Fruit fly (Drosophila melanogaster) whole organism, embryonic: ENCODE data around the gene Fgop2.

ENCODE experiments used
- Adf1 ChIP-seq: fragments of 200-800 bp; sonication (Bioruptor generic); IDR thresholded peaks from 2 replicates; pipeline ENCODE4 v1.3.6; 2022; ENCODE audit warnings: missing biosample characterization, missing genetic modification characterization
- B-H2 ChIP-seq: fragments of 200-800 bp; sonication (Bioruptor generic); optimal IDR thresholded peaks from 2 replicates; lab custom pipeline; 2018; ENCODE audit warnings: missing biosample characterization, mild to moderate bottlenecking, missing genetic modification characterization
- C15 ChIP-seq: fragments of 200-800 bp; sonication (Bioruptor generic); IDR thresholded peaks from 3 replicates; pipeline ENCODE4 v1.3.6; 2022; ENCODE audit warnings: missing biosample characterization, missing genetic modification characterization
- CG10431 ChIP-seq: fragments of 200-800 bp; sonication (Bioruptor generic); optimal IDR thresholded peaks from 3 replicates; lab custom pipeline; 2018; ENCODE audit warnings: missing biosample characterization, mild to moderate bottlenecking, missing genetic modification characterization
- CG11085 ChIP-seq: fragments of 200-800 bp; sonication (Bioruptor generic); IDR thresholded peaks from 2 replicates; pipeline ENCODE4 v1.3.6; 2022; ENCODE audit warnings: missing biosample characterization, missing genetic modification characterization
- CG11695 ChIP-seq: fragments of 200-800 bp; sonication (Bioruptor generic); IDR thresholded peaks from 3 replicates; pipeline ENCODE4 v1.3.6; 2022; ENCODE audit warnings: missing biosample characterization, missing genetic modification characterization
- CG16863 ChIP-seq: fragments of 200-800 bp; sonication (Bioruptor generic); optimal IDR thresholded peaks from 3 replicates; lab custom pipeline; 2016; ENCODE audit warnings: missing biosample characterization, missing genetic modification characterization
- CG17361 ChIP-seq: fragments of 200-800 bp; sonication (Bioruptor generic); IDR thresholded peaks from 3 replicates; pipeline ENCODE4 v1.3.6; 2022; ENCODE audit warnings: missing biosample characterization, missing genetic modification characterization
- CG2712 ChIP-seq: fragments of 200-800 bp; optimal IDR thresholded peaks from 3 replicates; lab custom pipeline; 2019; ENCODE audit warnings: missing biosample characterization, mild to moderate bottlenecking, missing genetic modification characterization, moderate library complexity
- CG2889 ChIP-seq: fragments of 200-800 bp; sonication (Bioruptor generic); IDR thresholded peaks from 3 replicates; pipeline ENCODE4 v1.3.6; 2022; ENCODE audit warnings: missing biosample characterization, missing genetic modification characterization
- CG31441 ChIP-seq: fragments of 200-800 bp; sonication (Bioruptor generic); IDR thresholded peaks from 2 replicates; pipeline ENCODE4 v1.3.6; 2022; ENCODE audit warnings: missing biosample characterization, missing genetic modification characterization
- CG32772 ChIP-seq: fragments of 200-800 bp; sonication (Bioruptor generic); IDR thresholded peaks from 2 replicates; pipeline ENCODE4 v1.3.6; 2022; ENCODE audit warnings: missing biosample characterization, missing genetic modification characterization
- CG33213 ChIP-seq: fragments of 200-800 bp; sonication (Bioruptor generic); optimal IDR thresholded peaks from 3 replicates; lab custom pipeline; 2016; ENCODE audit warnings: missing biosample characterization, missing genetic modification characterization
- CG34224 ChIP-seq: fragments of 200-800 bp; sonication (Bioruptor generic); IDR thresholded peaks from 3 replicates; pipeline ENCODE4 v1.3.6; 2022; ENCODE audit warnings: missing biosample characterization, missing genetic modification characterization; ENCODE audit not compliant: partially characterized antibody
- CG3838 ChIP-seq: fragments of 200-800 bp; sonication (Bioruptor generic); optimal IDR thresholded peaks from 3 replicates; lab custom pipeline; 2016; ENCODE audit warnings: missing biosample characterization, missing genetic modification characterization
- CG3847 ChIP-seq: fragments of 200-800 bp; sonication (Bioruptor generic); IDR thresholded peaks from 2 replicates; pipeline ENCODE4 v1.3.6; 2022; ENCODE audit warnings: missing biosample characterization, missing genetic modification characterization
- CG7556 ChIP-seq: fragments of 200-800 bp; sonication (Bioruptor generic); optimal IDR thresholded peaks from 2 replicates; lab custom pipeline; 2017; ENCODE audit warnings: missing biosample characterization, mild to moderate bottlenecking, missing genetic modification characterization
- CG8359 ChIP-seq: fragments of 200-800 bp; sonication (Bioruptor generic); optimal IDR thresholded peaks from 2 replicates; lab custom pipeline; 2017; ENCODE audit warnings: missing biosample characterization, mild to moderate bottlenecking, missing genetic modification characterization, borderline replicate concordance
- CG8924 ChIP-seq: fragments of 200-800 bp; optimal IDR thresholded peaks from 3 replicates; lab custom pipeline; 2019; ENCODE audit warnings: missing biosample characterization, mild to moderate bottlenecking, missing genetic modification characterization, moderate library complexity
- Chrac-16 ChIP-seq: fragments of 200-800 bp; sonication (Bioruptor generic); optimal IDR thresholded peaks from 3 replicates; lab custom pipeline; 2016; ENCODE audit warnings: missing biosample characterization, missing genetic modification characterization
- D ChIP-seq, 2 experiments: fragments of 200-800 bp in 1 of 2; fragments of >200 bp in 1 of 2; sonication (Bioruptor generic) in 1 of 2; optimal IDR thresholded peaks; 2 replicates in 1 of 2; 3 replicates in 1 of 2; lab custom pipeline; 2017; ENCODE audit warnings: mild to moderate bottlenecking in 1 of 2, missing biosample characterization in 1 of 2, missing genetic modification characterization in 1 of 2, missing genetic modification reagents in 1 of 2
- Dad ChIP-seq: fragments of 200-800 bp; sonication (Bioruptor generic); optimal IDR thresholded peaks from 3 replicates; lab custom pipeline; 2016; ENCODE audit warnings: missing biosample characterization, missing genetic modification characterization
- Doc3 ChIP-seq: fragments of 200-800 bp; sonication (Bioruptor generic); IDR thresholded peaks from 3 replicates; pipeline ENCODE4 v1.3.6; 2022; ENCODE audit warnings: missing biosample characterization, missing genetic modification characterization; ENCODE audit not compliant: partially characterized antibody
- Ets97D ChIP-seq: fragments of 200-800 bp; sonication (Bioruptor generic); optimal IDR thresholded peaks from 3 replicates; lab custom pipeline; 2016; ENCODE audit warnings: missing biosample characterization, missing genetic modification characterization
- Fer3 ChIP-seq: fragments of 200-800 bp; sonication (Bioruptor generic); optimal IDR thresholded peaks from 2 replicates; lab custom pipeline; 2018; ENCODE audit warnings: missing biosample characterization, mild to moderate bottlenecking, missing genetic modification characterization, moderate library complexity
- Hmr ChIP-seq: fragments of 200-800 bp; sonication (Bioruptor generic); optimal IDR thresholded peaks from 3 replicates; lab custom pipeline; 2017; ENCODE audit warnings: mild to moderate bottlenecking, missing biosample characterization, missing genetic modification reagents, missing genetic modification characterization
- Hmx ChIP-seq: fragments of 200-800 bp; sonication (Bioruptor generic); optimal IDR thresholded peaks from 2 replicates; lab custom pipeline; 2016; ENCODE audit warnings: missing biosample characterization, missing genetic modification characterization
- Mrtf ChIP-seq: fragments of 200-800 bp; sonication (Bioruptor generic); IDR thresholded peaks from 3 replicates; pipeline ENCODE4 v1.3.6; 2022; ENCODE audit warnings: missing biosample characterization, missing genetic modification characterization
- NC2α ChIP-seq: fragments of 200-800 bp; sonication (Bioruptor generic); optimal IDR thresholded peaks from 2 replicates; lab custom pipeline; 2016; ENCODE audit warnings: missing biosample characterization, missing genetic modification characterization
- NFAT ChIP-seq: fragments of 200-800 bp; sonication (Bioruptor generic); IDR thresholded peaks from 2 replicates; pipeline ENCODE4 v1.3.6; 2022; ENCODE audit warnings: missing biosample characterization, missing genetic modification characterization
- PHDP ChIP-seq: fragments of 200-800 bp; sonication (Bioruptor generic); optimal IDR thresholded peaks from 3 replicates; lab custom pipeline; 2018; ENCODE audit warnings: missing biosample characterization, mild to moderate bottlenecking, missing genetic modification characterization, moderate library complexity
- Poxn ChIP-seq: fragments of 200-800 bp; sonication (Bioruptor generic); IDR thresholded peaks from 2 replicates; pipeline ENCODE4 v1.3.6; 2022; ENCODE audit warnings: missing biosample characterization, missing genetic modification characterization
- Sin3A ChIP-seq: fragments of >200 bp; optimal IDR thresholded peaks from 2 replicates; lab custom pipeline; 2018
- Six4 ChIP-seq: fragments of 200-800 bp; sonication (Bioruptor generic); optimal IDR thresholded peaks from 2 replicates; lab custom pipeline; 2016; ENCODE audit warnings: missing biosample characterization, missing genetic modification characterization
- Sox102F ChIP-seq: fragments of 200-800 bp; sonication (Bioruptor generic); optimal IDR thresholded peaks from 2 replicates; lab custom pipeline; 2018; ENCODE audit warnings: missing biosample characterization, mild to moderate bottlenecking, missing genetic modification characterization, moderate library complexity
- Stat92E ChIP-seq, 3 experiments: fragments of >200 bp in 2 of 3; fragments of 200-800 bp in 1 of 3; sonication (Bioruptor generic) in 1 of 3; optimal IDR thresholded peaks; 2 replicates each; lab custom pipeline; 2017 to 2019; ENCODE audit warnings: missing biosample characterization in 3 of 3, missing genetic modification characterization in 3 of 3, mild to moderate bottlenecking in 1 of 3, moderate library complexity in 1 of 3
- Taf1 ChIP-seq: fragments of 200-800 bp; sonication (Bioruptor generic); IDR thresholded peaks from 2 replicates; pipeline ENCODE4 v1.3.6; 2022; ENCODE audit warnings: missing biosample characterization, missing genetic modification characterization
- ac ChIP-seq: fragments of 200-800 bp; sonication (Bioruptor generic); optimal IDR thresholded peaks from 3 replicates; lab custom pipeline; 2017; ENCODE audit warnings: missing biosample characterization, mild to moderate bottlenecking, missing genetic modification characterization
- az2 ChIP-seq: fragments of 200-800 bp; sonication (Bioruptor generic); optimal IDR thresholded peaks from 3 replicates; lab custom pipeline; 2016; ENCODE audit warnings: missing biosample characterization, missing genetic modification characterization
- bigmax ChIP-seq: fragments of 200-800 bp; sonication (Bioruptor generic); optimal IDR thresholded peaks from 2 replicates; lab custom pipeline; 2018; ENCODE audit warnings: missing biosample characterization, mild to moderate bottlenecking, missing genetic modification characterization
- cad ChIP-seq: fragments of >200 bp; optimal IDR thresholded peaks from 2 replicates; lab custom pipeline; 2017; ENCODE audit warnings: missing biosample characterization, missing genetic modification characterization
- crol ChIP-seq: fragments of 200-800 bp; sonication (Bioruptor generic); IDR thresholded peaks from 2 replicates; pipeline ENCODE4 v1.3.6; 2022; ENCODE audit warnings: missing biosample characterization, missing genetic modification characterization
- danr ChIP-seq: fragments of 200-800 bp; sonication (Bioruptor generic); IDR thresholded peaks from 2 replicates; pipeline ENCODE4 v1.3.6; 2022; ENCODE audit warnings: missing biosample characterization, missing genetic modification characterization
- dysf ChIP-seq: fragments of 200-800 bp; sonication (Bioruptor generic); IDR thresholded peaks from 3 replicates; pipeline ENCODE4 v1.3.6; 2022; ENCODE audit warnings: missing biosample characterization, missing genetic modification characterization
- gsb-n ChIP-seq: fragments of 200-800 bp; sonication (Bioruptor generic); optimal IDR thresholded peaks from 3 replicates; lab custom pipeline; 2018; ENCODE audit warnings: missing biosample characterization, mild to moderate bottlenecking, missing genetic modification characterization
- nau ChIP-seq: fragments of 200-800 bp; sonication (Bioruptor generic); optimal IDR thresholded peaks from 3 replicates; lab custom pipeline; 2017; ENCODE audit warnings: missing biosample characterization, mild to moderate bottlenecking, missing genetic modification characterization, missing genetic modification reagents
- pho ChIP-seq: fragments of 200-800 bp; sonication (Bioruptor generic); optimal IDR thresholded peaks from 2 replicates; lab custom pipeline; 2016; ENCODE audit warnings: missing biosample characterization, missing genetic modification characterization
- pros ChIP-seq: fragments of 200-800 bp; sonication (Bioruptor generic); optimal IDR thresholded peaks from 3 replicates; lab custom pipeline; 2019; ENCODE audit warnings: missing biosample characterization, mild to moderate bottlenecking, missing genetic modification characterization, moderate library complexity
- run ChIP-seq: fragments of 200-800 bp; sonication (Bioruptor generic); optimal IDR thresholded peaks from 3 replicates; lab custom pipeline; 2018; ENCODE audit warnings: missing biosample characterization, mild to moderate bottlenecking, missing genetic modification characterization
- slou ChIP-seq: fragments of 200-800 bp; sonication (Bioruptor generic); optimal IDR thresholded peaks from 3 replicates; lab custom pipeline; 2016; ENCODE audit warnings: missing biosample characterization, missing genetic modification characterization
- twi ChIP-seq: fragments of 200-800 bp; optimal IDR thresholded peaks from 2 replicates; lab custom pipeline; 2019; ENCODE audit warnings: missing biosample characterization, mild to moderate bottlenecking, missing genetic modification characterization, moderate library complexity
- vnd ChIP-seq: fragments of 200-800 bp; sonication (Bioruptor generic); IDR thresholded peaks from 3 replicates; pipeline ENCODE4 v1.3.6; 2022; ENCODE audit warnings: missing biosample characterization, missing genetic modification characterization; ENCODE audit not compliant: partially characterized antibody

The Fgop2 gene

DNA sequence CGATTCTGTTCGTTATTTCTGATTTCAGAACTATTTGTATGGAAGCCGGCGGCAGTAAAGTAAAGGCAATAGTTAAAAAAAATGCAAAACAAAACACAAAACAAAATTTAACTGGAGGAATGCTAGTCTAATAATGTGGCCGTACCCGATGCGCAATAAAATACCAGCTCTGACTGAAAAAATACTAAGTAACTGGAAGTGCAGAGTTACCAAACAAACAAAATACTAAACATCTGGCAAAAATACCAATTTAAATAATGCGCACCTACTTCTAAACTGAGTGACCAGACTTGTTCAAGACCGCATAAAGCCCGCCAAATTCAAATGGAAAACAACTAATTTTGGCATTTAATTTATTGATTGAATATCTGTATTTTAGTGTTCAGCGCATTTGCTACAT lies 31.1 kb downstream of the Fgop2 start, which contains the start of gene Wee1 (continued):
- TF ChIP-seq run (no peak), pho (no peak), Poxn (GFP tag; lab: Robert Waterston, UW) (no peak), Hmx (GFP tag; lab: Kevin White, UChicago) (no peak), Hmr (GFP tag; lab: Kevin White, UChicago) (no peak), Sox102F (GFP tag; lab: Kevin White, UChicago) (no peak), CG11085 (GFP tag; lab: Robert Waterston, UW) (no peak), dysf (GFP tag; lab: Robert Waterston, UW) (no peak), CG34224 (no peak), Stat92E (GFP tag; optimal IDR thresholded peaks at IDR 0.05; lab: Kevin White, UChicago) (no peak), CG7556 (GFP tag; lab: Kevin White, UChicago) (no peak), Ets97D (GFP tag; lab: Kevin White, UChicago) (peak; percentile 55), CG8924 (tag; lab: Kevin White, UChicago) (no peak), nau (GFP tag; lab: Kevin White, UChicago) (no peak), bigmax (GFP tag; lab: Kevin White, UChicago) (peak; percentile 59), danr (GFP tag; lab: Robert Waterston, UW) (no peak), vnd (GFP tag; lab: Robert Waterston, UW) (no peak), gsb-n (tag; lab: Kevin White, UChicago) (no peak), Chrac-16 (GFP tag; lab: Kevin White, UChicago) (no peak), CG33213 (GFP tag; lab: Kevin White, UChicago) (peak; percentile 40), D (optimal IDR thresholded peaks at IDR 0.05; lab: Kevin White, UChicago) (no peak), D (GFP tag; optimal IDR thresholded peaks at IDR 0.05; lab: Kevin White, UChicago) (no peak), CG17361 (no peak), Doc3 (GFP tag; lab: Robert Waterston, UW) (no peak), slou (GFP tag; lab: Kevin White, UChicago) (no peak), CG8359 (GFP tag; lab: Kevin White, UChicago) (no peak), ac (GFP tag; lab: Kevin White, UChicago) (no peak), NC2α (GFP tag; lab: Kevin White, UChicago) (no peak), Fer3 (tag; lab: Kevin White, UChicago) (no peak), crol (GFP tag; lab: Robert Waterston, UW) (no peak), Taf1 (GFP tag; lab: Robert Waterston, UW) (no peak), Sin3A (lab: Kevin White, UChicago) (peak; percentile 23), Adf1 (GFP tag; lab: Robert Waterston, UW) (no peak), CG31441 (GFP tag; lab: Robert Waterston, UW) (no peak), twi (tag; lab: Kevin White, UChicago) (no peak), CG2712 (tag; lab: Kevin White, UChicago) (peak; percentile 21), PHDP (no peak), CG3847 (GFP tag; lab: Robert Waterston, UW) (peak; percentile 71), cad (no peak), B-H2 (GFP tag; lab: Kevin White, UChicago) (no peak), NFAT (GFP tag; lab: Robert Waterston, UW) (no peak), CG11695 (no peak), CG10431 (GFP tag; lab: Kevin White, UChicago) (no peak), CG32772 (GFP tag; lab: Robert Waterston, UW) (no peak), CG2889 (GFP tag; lab: Robert Waterston, UW) (no peak), C15 (GFP tag; lab: Robert Waterston, UW) (no peak), Six4 (GFP tag; lab: Kevin White, UChicago) (no peak), pros (GFP tag; lab: Kevin White, UChicago) (no peak), Dad (GFP tag; lab: Kevin White, UChicago) (no peak), CG3838 (GFP tag; lab: Kevin White, UChicago) (no peak), CG16863 (GFP tag; lab: Kevin White, UChicago) (no peak), az2 (GFP tag; lab: Kevin White, UChicago) (no peak), Mrtf (GFP tag; lab: Robert Waterston, UW) (no peak)
